Fruit fly (Drosophila melanogaster): ENCODE results near the gene Ciz1.

The Ciz1 gene

DNA sequence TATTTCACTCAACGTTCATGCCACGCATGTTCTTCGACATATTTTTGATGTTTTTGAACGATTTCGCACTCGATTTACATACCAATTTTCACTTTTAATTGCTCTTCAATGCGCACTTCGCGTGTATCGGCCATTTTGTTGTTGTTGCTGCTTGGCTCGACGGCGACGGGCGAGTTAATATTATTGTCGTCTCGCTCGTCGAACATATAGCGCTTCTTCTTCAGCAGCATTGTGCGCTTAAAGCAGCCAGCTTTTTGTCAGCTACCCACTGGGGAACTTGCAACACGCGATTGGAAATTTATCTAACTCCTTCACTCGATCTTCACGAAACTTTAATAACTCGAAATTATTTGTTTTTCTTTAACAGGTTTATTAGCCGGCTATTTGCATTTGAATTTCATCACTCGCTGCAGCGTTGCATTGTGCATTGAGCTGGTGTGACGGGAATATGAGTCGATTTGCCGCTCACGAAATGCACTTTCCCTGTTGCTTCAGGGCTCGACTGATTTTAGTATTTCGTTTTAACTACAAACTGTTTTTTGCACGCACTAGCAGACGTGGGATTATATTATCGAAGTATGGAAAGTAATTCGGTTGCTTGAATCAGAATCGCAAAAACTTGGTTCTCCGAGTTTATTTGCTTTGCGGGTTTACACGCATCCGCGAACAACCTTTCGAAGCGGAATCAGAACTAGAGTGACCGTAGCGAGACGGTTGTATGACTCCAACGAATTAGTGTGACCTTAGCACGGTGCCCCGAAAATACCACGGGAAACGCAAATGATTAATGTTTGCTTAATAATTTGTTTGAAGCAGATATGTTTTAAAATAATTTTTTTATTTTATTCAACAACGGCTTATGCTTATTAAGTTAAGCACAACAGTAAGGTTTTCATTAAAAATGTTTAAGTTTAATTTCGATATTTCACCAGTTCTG is 9.6 kb upstream of the Ciz1 start, which contains the start of gene RasGAP1 (continued):
- TF ChIP-seq Dfd (GFP tag; optimal IDR thresholded peaks at IDR 0.05), result no peak

DNA sequence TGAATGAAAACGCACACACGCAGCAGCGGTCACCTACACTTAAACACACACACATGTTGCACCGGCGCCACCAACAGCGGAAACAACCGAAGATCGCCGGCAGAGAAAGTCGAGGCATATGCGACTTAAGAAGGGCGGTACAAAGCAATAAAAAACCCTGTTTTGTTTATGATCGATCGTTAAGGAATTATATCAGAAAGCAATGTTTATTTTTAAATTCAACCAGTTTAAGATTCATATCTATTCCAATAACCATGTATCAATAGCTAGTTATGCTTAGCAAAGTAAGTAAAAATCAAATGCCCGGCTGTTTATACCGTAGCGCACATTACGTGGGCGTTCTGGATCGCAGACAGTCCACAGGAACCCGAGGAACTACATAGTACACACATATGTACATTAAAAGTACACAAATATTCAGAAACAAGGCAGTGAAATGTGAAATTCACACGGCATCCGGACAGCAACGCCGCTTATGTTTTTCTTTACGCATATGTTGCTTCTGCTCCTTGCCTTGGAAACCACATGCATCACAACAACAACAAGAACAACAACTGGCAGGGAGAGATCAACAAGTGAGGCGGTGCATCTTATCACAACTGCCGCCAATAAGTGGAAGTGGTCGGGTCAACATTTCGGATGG is 8.5 kb upstream of the Ciz1 start:
- no peak for TF ChIP-seq Dif (GFP tag; optimal IDR thresholded peaks at IDR 0.05; ENCODE audit: partially characterized antibody)
- TF ChIP-seq CG32264 (GFP tag; optimal IDR thresholded peaks at IDR 0.05), result peak; percentile 94
- peak; percentile 97 for TF ChIP-seq br (GFP tag; optimal IDR thresholded peaks at IDR 0.05)
- peak; percentile 56 for TF ChIP-seq Mio (GFP tag; optimal IDR thresholded peaks at IDR 0.05)
- peak; percentile 95 for TF ChIP-seq ey (GFP tag; optimal IDR thresholded peaks at IDR 0.05)
- peak; percentile 94 for TF ChIP-seq HLH106 (tag; optimal IDR thresholded peaks at IDR 0.05)
- peak; percentile 91 for TF ChIP-seq woc (GFP tag; optimal IDR thresholded peaks at IDR 0.05)
- TF ChIP-seq Hr83 (GFP tag; optimal IDR thresholded peaks at IDR 0.05; ENCODE audit: poor library complexity, severe bottlenecking), result no peak
- peak; percentile 74 for TF ChIP-seq Rel (GFP tag; optimal IDR thresholded peaks at IDR 0.05)
- peak; percentile 64 for TF ChIP-seq Rel (tag; optimal IDR thresholded peaks at IDR 0.05)
- TF ChIP-seq sage (GFP tag; optimal IDR thresholded peaks at IDR 0.05), result peak; percentile 82
- peak; percentile 96 for TF ChIP-seq sv (GFP tag; optimal IDR thresholded peaks at IDR 0.05)
- no peak for TF ChIP-seq usp (GFP tag; optimal IDR thresholded peaks at IDR 0.05)
- TF ChIP-seq tai (GFP tag; optimal IDR thresholded peaks at IDR 0.05), result no peak
- no peak for TF ChIP-seq GATAd (GFP tag; optimal IDR thresholded peaks at IDR 0.05)
- TF ChIP-seq Hnf4 (GFP tag; optimal IDR thresholded peaks at IDR 0.05), result peak; percentile 89
- TF ChIP-seq Jra (GFP tag; optimal IDR thresholded peaks at IDR 0.05), result peak; percentile 83
- TF ChIP-seq dmrt93B (GFP tag; optimal IDR thresholded peaks at IDR 0.05), result peak; percentile 91
- no peak for TF ChIP-seq Abd-B (GFP tag; optimal IDR thresholded peaks at IDR 0.05)
- no peak for TF ChIP-seq N (GFP tag; optimal IDR thresholded peaks at IDR 0.05)
- peak; percentile 93 for TF ChIP-seq Sp1 (GFP tag; optimal IDR thresholded peaks at IDR 0.05)
- peak; percentile 91 for TF ChIP-seq CG9705 (GFP tag; optimal IDR thresholded peaks at IDR 0.05)
- TF ChIP-seq dl (GFP tag; optimal IDR thresholded peaks at IDR 0.05; ENCODE audit: insufficient read depth in 1 of 2, partially characterized antibody in 2 of 2), result no peak
- TF ChIP-seq Hr78 (GFP tag; optimal IDR thresholded peaks at IDR 0.05), result no peak
- TF ChIP-seq fru (GFP tag; optimal IDR thresholded peaks at IDR 0.05), result peak; percentile 98
- no peak for TF ChIP-seq CrebA (GFP tag; optimal IDR thresholded peaks at IDR 0.05; ENCODE audit: borderline replicate concordance)
- TF ChIP-seq rgr (GFP tag; optimal IDR thresholded peaks at IDR 0.05), result peak; percentile 92
- TF ChIP-seq Dfd (GFP tag; optimal IDR thresholded peaks at IDR 0.05), result no peak
- peak; percentile 81 to 97 for TF ChIP-seq foxo (GFP tag; optimal IDR thresholded peaks at IDR 0.05)
- TF ChIP-seq Vsx2 (GFP tag; optimal IDR thresholded peaks at IDR 0.05; ENCODE audit: partially characterized antibody), result no peak
- no peak for TF ChIP-seq Myc (optimal IDR thresholded peaks at IDR 0.05)
- TF ChIP-seq psq (GFP tag; optimal IDR thresholded peaks at IDR 0.05), result peak; percentile 84
- TF ChIP-seq brk (GFP tag; optimal IDR thresholded peaks at IDR 0.05), result peak; percentile 55
- peak; percentile 93 for TF ChIP-seq OdsH (GFP tag; optimal IDR thresholded peaks at IDR 0.05)
- peak; percentile 98 for TF ChIP-seq h (GFP tag; optimal IDR thresholded peaks at IDR 0.05)
- TF ChIP-seq dsf (GFP tag; optimal IDR thresholded peaks at IDR 0.05; ENCODE audit: borderline replicate concordance), result peak; percentile 37

Data from whole organism, wandering third instar larva.